ENCODE assay signal across 4 worm cellular contexts in the genomic region with DNA sequence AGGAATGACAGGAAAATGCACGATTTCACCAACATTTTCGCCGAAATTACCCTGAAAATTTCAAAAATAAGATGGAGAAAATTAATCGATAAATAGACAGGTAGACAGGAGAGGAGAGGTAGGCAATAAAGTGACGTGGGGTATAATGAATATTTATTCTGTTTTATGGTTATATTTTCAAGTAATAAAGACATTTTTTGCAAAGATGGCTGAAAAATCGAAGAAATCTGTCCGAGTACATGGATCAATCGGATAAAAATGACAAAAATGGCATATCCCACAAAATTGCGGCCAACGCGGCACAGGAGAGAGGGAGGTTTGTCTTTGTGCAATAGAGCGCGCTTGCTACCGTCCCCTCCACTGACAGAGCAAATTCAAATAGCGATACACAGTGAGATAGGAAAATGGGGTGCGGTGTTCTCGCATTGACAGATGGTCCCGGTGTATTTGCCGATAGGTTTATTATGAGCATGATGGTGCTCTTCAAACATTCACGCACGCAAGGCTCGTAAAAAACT.
TF ChIP-seq lines count a peak whose summit lies in the region.

Gene zipt-7.2, minus strand, starts transcription at position 51 of the 518 bp plus-strand sequence.

TF ChIP-seq in whole organism, L2 larva, 48 proteins besides CTCF, POLR2A, EP300 and RAD21:
- TF ChIP-seq zag-1 (tag; optimal IDR thresholded peaks at IDR 0.05; lab: Kevin White, UChicago): no peak
- peak; percentile 10 for TF ChIP-seq crh-2 (tag; optimal IDR thresholded peaks at IDR 0.05; lab: Kevin White, UChicago)
- peak; percentile 9 for TF ChIP-seq C34F6.9 (tag; optimal IDR thresholded peaks at IDR 0.05; lab: Kevin White, UChicago)
- TF ChIP-seq nhr-12 (tag; optimal IDR thresholded peaks at IDR 0.05; lab: Kevin White, UChicago): no peak
- peak; percentile 20 for TF ChIP-seq nhr-129 (tag; optimal IDR thresholded peaks at IDR 0.05; lab: Kevin White, UChicago)
- no peak for TF ChIP-seq lin-13 (GFP tag; optimal IDR thresholded peaks at IDR 0.05; lab: Kevin White, UChicago)
TF ChIP-seq in whole organism, L2 larva: peak in this region for 3.

TF ChIP-seq in whole organism, L4 larva, 104 proteins besides CTCF, POLR2A, EP300 and RAD21:
- TF ChIP-seq ceh-32 (tag; optimal IDR thresholded peaks at IDR 0.05; lab: Kevin White, UChicago; ENCODE audit: poor library complexity) (no peak), T26A8.4 (GFP tag; IDR thresholded peaks at IDR 0.05; lab: Robert Waterston, UW) (no peak), nhr-28 (tag; optimal IDR thresholded peaks at IDR 0.05; lab: Kevin White, UChicago) (peak; percentile 13), Y75B8A.6 (GFP tag; IDR thresholded peaks at IDR 0.05; lab: Robert Waterston, UW) (no peak), lin-38 (GFP tag; IDR thresholded peaks at IDR 0.05; lab: Robert Waterston, UW) (peak; percentile 89), unc-62 (GFP tag; optimal IDR thresholded peaks at IDR 0.05 in 1 of 2; lab: Kevin White, UChicago) (peak in 1 of 2 experiments; percentile 44), unc-62 (tag; optimal IDR thresholded peaks at IDR 0.05; lab: Kevin White, UChicago) (no peak), aha-1 (tag; lab: Kevin White, UChicago) (peak; percentile 87), ZK337.2 (GFP tag; IDR thresholded peaks at IDR 0.05; lab: Robert Waterston, UW) (no peak), hlh-11 (tag; optimal IDR thresholded peaks at IDR 0.05; lab: Kevin White, UChicago) (peak; percentile 28), mes-2 (tag; optimal IDR thresholded peaks at IDR 0.05; lab: Kevin White, UChicago; ENCODE audit: poor library complexity, severe bottlenecking) (peak; percentile 63)

TF ChIP-seq in whole organism, late embryonic, 69 proteins besides CTCF, POLR2A, EP300 and RAD21:
- TF ChIP-seq ets-4 (tag; optimal IDR thresholded peaks at IDR 0.05; lab: Kevin White, UChicago) (no peak), sox-4 (tag; optimal IDR thresholded peaks at IDR 0.05; lab: Kevin White, UChicago) (no peak), nfya-1 (tag; optimal IDR thresholded peaks at IDR 0.05; lab: Kevin White, UChicago) (peak; percentile 51), ztf-16 (tag; optimal IDR thresholded peaks at IDR 0.05; lab: Kevin White, UChicago) (no peak), rnt-1 (tag; optimal IDR thresholded peaks at IDR 0.05; lab: Kevin White, UChicago) (peak; percentile 25), ceh-31 (tag; optimal IDR thresholded peaks at IDR 0.05; lab: Kevin White, UChicago) (peak; percentile 48), ceh-9 (tag; optimal IDR thresholded peaks at IDR 0.05; lab: Kevin White, UChicago) (no peak), gmeb-2 (tag; optimal IDR thresholded peaks at IDR 0.05; lab: Kevin White, UChicago) (no peak), T23F11.4 (GFP tag; optimal IDR thresholded peaks at IDR 0.05; lab: Kevin White, UChicago) (no peak)

TF ChIP-seq in whole organism, mixed stage, embryonic, 35 proteins besides CTCF, POLR2A, EP300 and RAD21:
- TF ChIP-seq hlh-1 (tag; optimal IDR thresholded peaks at IDR 0.05; lab: Kevin White, UChicago): peak; percentile 34
- TF ChIP-seq ztf-11 (tag; optimal IDR thresholded peaks at IDR 0.05; lab: Kevin White, UChicago): peak; percentile 1
- TF ChIP-seq cnd-1 (tag; optimal IDR thresholded peaks at IDR 0.05; lab: Kevin White, UChicago): peak; percentile 80
- TF ChIP-seq mep-1 (tag; optimal IDR thresholded peaks at IDR 0.05; lab: Kevin White, UChicago): peak; percentile 62
- TF ChIP-seq unc-62 (GFP tag; optimal IDR thresholded peaks at IDR 0.05; lab: Kevin White, UChicago): no peak
- no peak for TF ChIP-seq snpc-4 (tag; optimal IDR thresholded peaks at IDR 0.05; lab: Kevin White, UChicago)
- peak; percentile 74 for TF ChIP-seq pha-4 (tag; optimal IDR thresholded peaks at IDR 0.05; lab: Kevin White, UChicago)
- peak; percentile 1 for TF ChIP-seq ceh-83 (GFP tag; optimal IDR thresholded peaks at IDR 0.05; lab: Kevin White, UChicago)
- peak; percentile 6 for TF ChIP-seq ceh-39 (tag; optimal IDR thresholded peaks at IDR 0.05; lab: Kevin White, UChicago)
- TF ChIP-seq mab-5 (tag; optimal IDR thresholded peaks at IDR 0.05; lab: Kevin White, UChicago): no peak
- TF ChIP-seq elt-1 (tag; optimal IDR thresholded peaks at IDR 0.05; lab: Kevin White, UChicago; ENCODE audit: borderline replicate concordance, insufficient read depth): peak; percentile 10
- peak; percentile 47 for TF ChIP-seq unc-120 (tag; optimal IDR thresholded peaks at IDR 0.05; lab: Kevin White, UChicago; ENCODE audit: poor library complexity, severe bottlenecking)
- TF ChIP-seq M03D4.4 (tag; optimal IDR thresholded peaks at IDR 0.05; lab: Kevin White, UChicago): no peak
- peak; percentile 36 for TF ChIP-seq lin-13 (tag; optimal IDR thresholded peaks at IDR 0.05; lab: Kevin White, UChicago)
- peak; percentile 12 for TF ChIP-seq nhr-2 (tag; optimal IDR thresholded peaks at IDR 0.05; lab: Kevin White, UChicago)
